Fruit fly (Drosophila melanogaster): ENCODE data around the gene CG13708.
A peak's percentile ranks its signal among the peaks of the same experiment; 100 is the strongest.

CG13708 gene

DNA sequence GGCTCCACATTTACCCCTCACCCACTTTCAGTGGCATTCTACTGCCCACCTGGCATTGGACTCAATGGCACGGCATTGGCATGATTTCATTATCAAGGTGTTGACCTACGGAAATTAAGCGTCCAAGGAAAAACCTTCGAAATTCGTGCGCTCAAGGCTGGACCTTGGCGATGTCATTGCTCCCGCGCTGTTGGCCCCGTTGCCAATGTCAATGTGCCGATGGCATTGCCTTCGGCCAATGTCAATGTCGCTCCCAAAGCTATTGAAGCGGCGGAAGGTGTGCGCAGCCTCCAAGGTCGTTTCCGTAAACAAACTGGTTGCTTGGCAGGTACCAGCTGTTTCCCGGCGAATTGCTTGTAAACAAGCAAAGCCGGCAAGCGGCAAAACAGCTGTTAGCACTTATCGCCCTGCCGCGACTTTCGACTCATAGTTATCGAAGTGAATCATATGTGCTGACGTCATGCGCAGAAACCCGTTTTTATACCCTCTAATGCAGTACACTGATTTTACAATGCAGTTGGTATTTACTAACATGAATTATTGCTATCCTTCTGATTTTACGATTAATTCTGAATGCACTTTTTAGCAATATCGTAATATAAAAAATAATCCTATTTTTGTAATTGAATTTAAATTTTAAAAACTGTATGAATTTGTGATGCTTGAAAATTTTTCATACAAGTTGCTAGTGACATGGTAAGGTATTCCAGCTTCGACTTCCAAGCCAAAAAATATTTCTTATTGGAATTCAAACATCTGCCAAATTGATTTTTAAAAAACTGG lies 8.8 kb downstream of the CG13708 start (continued):
- TF ChIP-seq CG30431 (GFP tag; optimal IDR thresholded peaks at IDR 0.05) (peak; percentile 87), ab (GFP tag; optimal IDR thresholded peaks at IDR 0.05) (peak; percentile 77), CG14050 (GFP tag; IDR thresholded peaks at IDR 0.05) (peak; percentile 94), odd (GFP tag; optimal IDR thresholded peaks at IDR 0.05) (no peak), Drgx (GFP tag; IDR thresholded peaks at IDR 0.05) (peak; percentile 95), toy (GFP tag; IDR thresholded peaks at IDR 0.05) (peak; percentile 92), Blimp-1 (GFP tag; optimal IDR thresholded peaks at IDR 0.05) (peak; percentile 93), Vsx1 (GFP tag; optimal IDR thresholded peaks at IDR 0.05) (no peak), yki (optimal IDR thresholded peaks at IDR 0.05) (no peak), CG33557 (GFP tag; optimal IDR thresholded peaks at IDR 0.05) (peak; percentile 76), Scr (GFP tag; IDR thresholded peaks at IDR 0.05; ENCODE audit: partially characterized antibody) (peak; percentile 58), Oaz (GFP tag; IDR thresholded peaks at IDR 0.05) (peak; percentile 92), CG16779 (GFP tag; IDR thresholded peaks at IDR 0.05) (peak; percentile 87), eyg (GFP tag; optimal IDR thresholded peaks at IDR 0.05) (peak; percentile 85), CG2120 (GFP tag; optimal IDR thresholded peaks at IDR 0.05) (peak; percentile 97), CG9797 (GFP tag; optimal IDR thresholded peaks at IDR 0.05) (peak; percentile 25), gcm (GFP tag; optimal IDR thresholded peaks at IDR 0.05) (no peak), CG15696 (tag; optimal IDR thresholded peaks at IDR 0.05) (peak; percentile 90), Oli (tag; optimal IDR thresholded peaks at IDR 0.05) (peak; percentile 96), fd96Cb (tag; optimal IDR thresholded peaks at IDR 0.05) (peak; percentile 96), ken (GFP tag; IDR thresholded peaks at IDR 0.05) (peak; percentile 91), trh (GFP tag; optimal IDR thresholded peaks at IDR 0.05) (peak; percentile 88), CG4617 (GFP tag; optimal IDR thresholded peaks at IDR 0.05; ENCODE audit: borderline replicate concordance) (peak; percentile 81), CG13123 (GFP tag; optimal IDR thresholded peaks at IDR 0.05) (no peak), CoRest (tag; optimal IDR thresholded peaks at IDR 0.05) (peak; percentile 97), CG9215 (GFP tag; IDR thresholded peaks at IDR 0.05) (peak; percentile 94), Pdp1 (GFP tag; optimal IDR thresholded peaks at IDR 0.05) (peak in 1 of 2 experiments; percentile 91), CkIIα-i1 (GFP tag; IDR thresholded peaks at IDR 0.05) (peak; percentile 86), Aef1 (GFP tag; IDR thresholded peaks at IDR 0.05) (peak; percentile 96), CG8944 (GFP tag; optimal IDR thresholded peaks at IDR 0.05) (peak; percentile 83), CG5245 (GFP tag; optimal IDR thresholded peaks at IDR 0.05) (peak; percentile 92), CG15269 (tag; optimal IDR thresholded peaks at IDR 0.05) (peak; percentile 96), CG4854 (GFP tag; optimal IDR thresholded peaks at IDR 0.05) (no peak), Bdp1 (GFP tag; optimal IDR thresholded peaks at IDR 0.05) (peak; percentile 86), CG12104 (GFP tag; optimal IDR thresholded peaks at IDR 0.05) (peak; percentile 90), B-H2 (GFP tag; optimal IDR thresholded peaks at IDR 0.05) (peak; percentile 27), hkb (optimal IDR thresholded peaks at IDR 0.05) (no peak), hkb (GFP tag; IDR thresholded peaks at IDR 0.05) (peak; percentile 98), NfI (GFP tag; optimal IDR thresholded peaks at IDR 0.05) (peak; percentile 92), CG8281 (tag; optimal IDR thresholded peaks at IDR 0.05) (peak; percentile 80), CG10979 (tag; optimal IDR thresholded peaks at IDR 0.05) (peak; percentile 96), CG6272 (GFP tag; IDR thresholded peaks at IDR 0.05) (peak; percentile 95), Atf3 (GFP tag; optimal IDR thresholded peaks at IDR 0.05) (peak; percentile 88), hb (GFP tag; IDR thresholded peaks at IDR 0.05; ENCODE audit: partially characterized antibody) (no peak), sr (GFP tag; IDR thresholded peaks at IDR 0.05) (peak; percentile 77; the same call in 1 of the 3 replicates), CrebB (tag; optimal IDR thresholded peaks at IDR 0.05) (peak; percentile 92), Chrac-16 (GFP tag; optimal IDR thresholded peaks at IDR 0.05) (peak; percentile 96), CG11560 (tag; IDR thresholded peaks at IDR 0.05) (peak; percentile 83), CG15601 (tag; optimal IDR thresholded peaks at IDR 0.05) (no peak), Ssrp (tag; optimal IDR thresholded peaks at IDR 0.05) (peak; percentile 93)
